Worm (Caenorhabditis elegans): ENCODE results near the gene C32B5.13.
"Not testable (repeated sequence)": the region's sequence is repeated elsewhere in the genome, so short reads cannot be mapped to it uniquely, and the experiment has no call there.

The C32B5.13 gene

DNA sequence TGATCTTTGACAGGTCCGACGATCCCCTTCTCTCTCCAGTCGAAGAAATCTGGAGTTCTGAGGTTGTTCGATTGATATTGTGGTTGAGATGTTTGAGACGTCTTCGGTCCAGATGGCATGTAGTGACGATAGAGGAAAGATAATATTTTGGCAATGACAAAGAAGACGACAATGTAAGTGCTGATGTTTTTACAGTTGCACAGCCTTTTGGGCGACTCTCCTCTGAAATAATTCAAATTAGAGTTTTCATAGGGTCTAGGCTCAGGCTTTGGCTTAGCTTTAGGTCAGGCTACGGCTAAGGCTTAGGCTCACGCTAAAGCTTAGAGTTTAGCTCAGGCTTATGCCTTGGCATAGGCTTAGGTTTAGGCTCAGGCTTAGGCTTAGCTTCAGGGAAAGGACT lies at the start of gene C32B5.13:
C32B5.13 (minus strand) TSS at position 101 of the 400 bp plus-strand sequence.
- no peak for TF ChIP-seq pqm-1 (tag; optimal IDR thresholded peaks at IDR 0.05)
- no peak for TF ChIP-seq skn-1 (tag; optimal IDR thresholded peaks at IDR 0.05)
- no peak for TF ChIP-seq efl-3 (GFP tag; optimal IDR thresholded peaks at IDR 0.05)
- no peak for TF ChIP-seq F16B12.6 (tag; optimal IDR thresholded peaks at IDR 0.05)
- no peak for TF ChIP-seq nhr-85 (tag)
- no peak for TF ChIP-seq zip-4 (GFP tag; optimal IDR thresholded peaks at IDR 0.05)
- TF ChIP-seq lin-35 (GFP tag; optimal IDR thresholded peaks at IDR 0.05) = no peak
- no peak for TF ChIP-seq grh-1 (GFP tag; IDR thresholded peaks at IDR 0.05)
- TF ChIP-seq jun-1 (tag; optimal IDR thresholded peaks at IDR 0.05) = no peak
- no peak for TF ChIP-seq dsc-1 (tag; optimal IDR thresholded peaks at IDR 0.05)
- no peak for TF ChIP-seq ets-5 (GFP tag; IDR thresholded peaks at IDR 0.05)
- no peak for TF ChIP-seq tbx-2 (tag; optimal IDR thresholded peaks at IDR 0.05)
- no peak for TF ChIP-seq fkh-10 (GFP tag; optimal IDR thresholded peaks at IDR 0.05)

DNA sequence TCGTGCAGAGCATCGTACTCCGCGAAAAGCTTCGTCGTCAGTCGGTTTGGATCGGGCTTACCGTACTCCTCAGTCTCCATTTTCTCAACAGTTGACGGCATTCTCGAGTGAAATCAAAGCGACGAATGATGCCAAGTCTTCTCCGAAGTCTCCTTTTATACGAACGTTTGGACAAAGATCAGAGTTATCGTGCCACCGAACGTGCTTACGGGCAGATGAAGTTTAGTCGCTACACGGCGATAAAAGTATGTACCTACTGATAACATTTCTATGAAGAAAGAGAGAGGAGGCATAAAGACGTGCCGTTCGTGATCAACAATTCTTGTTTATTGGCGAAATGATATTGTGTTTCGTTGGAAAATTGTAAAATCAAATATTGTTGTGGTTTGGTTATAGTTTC lies 44.5 kb upstream of the C32B5.13 start, which contains the start of gene F45D11.14:
F45D11.14 (minus strand) TSS at position 101 of the 400 bp plus-strand sequence.
- TF ChIP-seq sup-37 (GFP tag; optimal IDR thresholded peaks at IDR 0.05); pag-3 (tag; optimal IDR thresholded peaks at IDR 0.05; ENCODE audit: borderline replicate concordance, insufficient read depth); nhr-11 (tag; optimal IDR thresholded peaks at IDR 0.05): not testable (repeated sequence)

DNA sequence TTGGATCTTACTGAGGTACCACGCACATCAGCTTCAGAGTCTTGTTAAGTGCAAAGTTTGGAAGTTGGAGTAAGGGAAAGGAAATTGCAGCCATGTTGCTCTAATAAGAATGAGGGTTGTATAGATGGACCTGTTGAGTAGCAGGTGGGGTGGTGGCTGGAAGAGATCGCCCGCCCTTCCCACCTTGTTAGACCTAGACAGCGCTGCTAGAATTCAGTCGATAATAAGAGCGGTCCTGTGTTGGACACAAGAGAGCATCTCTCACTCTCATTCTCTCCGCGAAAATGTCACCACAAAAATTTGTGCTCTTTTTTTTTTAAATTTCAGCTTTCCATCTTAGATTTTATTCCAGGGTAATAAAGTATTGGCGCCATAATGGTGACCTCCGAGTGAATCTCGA lies 39.5 kb upstream of the C32B5.13 start, which contains the start of the genes fbxb-30 and F45D11.5:
fbxb-30 (minus strand) TSS at position 101 of the 400 bp plus-strand sequence.
F45D11.5 (plus strand) TSS at position 352 of the 400 bp plus-strand sequence.
- TF ChIP-seq fkh-4 (tag; optimal IDR thresholded peaks at IDR 0.05; ENCODE audit: borderline replicate concordance) (no peak), ztf-4 (tag; optimal IDR thresholded peaks at IDR 0.05) (no peak), ama-1 (optimal IDR thresholded peaks at IDR 0.05) (no peak), rnt-1 (tag; optimal IDR thresholded peaks at IDR 0.05) (no peak), nhr-47 (tag; optimal IDR thresholded peaks at IDR 0.05) (no peak)

DNA sequence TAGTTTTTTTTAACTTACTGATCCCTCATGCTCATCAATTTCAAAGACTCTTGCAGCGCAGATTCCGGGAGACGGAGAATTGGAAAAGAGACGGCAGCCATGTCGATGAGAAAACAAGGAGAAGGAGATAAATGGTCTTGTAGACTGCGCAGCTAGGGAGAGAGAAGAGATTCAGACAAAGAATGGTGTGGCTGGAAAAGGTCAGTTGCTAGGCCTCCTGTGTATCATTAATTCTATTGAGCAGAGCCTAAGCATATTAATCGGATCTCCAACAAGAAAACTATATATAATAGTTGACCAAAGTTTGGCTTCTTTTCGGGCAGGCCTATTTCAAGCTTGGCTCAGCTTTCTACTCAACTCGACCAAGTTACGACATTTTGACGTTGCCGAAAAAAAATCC lies 37.6 kb upstream of the C32B5.13 start, which contains the start of gene fbxb-29:
fbxb-29 (minus strand) TSS at position 101 of the 400 bp plus-strand sequence.
- TF ChIP-seq zip-4 (GFP tag; optimal IDR thresholded peaks at IDR 0.05) (no peak), fkh-8 (tag; optimal IDR thresholded peaks at IDR 0.05) (no peak), tlp-1 (tag; optimal IDR thresholded peaks at IDR 0.05) (no peak), C16A3.4 (tag; optimal IDR thresholded peaks at IDR 0.05) (no peak), nhr-19 (GFP tag; conservative IDR thresholded peaks at IDR 0.05) (no peak), pqm-1 (tag; optimal IDR thresholded peaks at IDR 0.05) (no peak), fos-1 (tag; optimal IDR thresholded peaks at IDR 0.05) (no peak), ceh-63 (GFP tag; optimal IDR thresholded peaks at IDR 0.05) (no peak), pax-3 (tag; optimal IDR thresholded peaks at IDR 0.05) (no peak), nhr-28 (tag; optimal IDR thresholded peaks at IDR 0.05) (no peak), aha-1 (tag; optimal IDR thresholded peaks at IDR 0.05) (no peak), ceh-8 (GFP tag; optimal IDR thresholded peaks at IDR 0.05) (no peak), nhr-90 (tag; optimal IDR thresholded peaks at IDR 0.05; ENCODE audit: poor library complexity) (no peak), elt-2 (tag; optimal IDR thresholded peaks at IDR 0.05) (no peak), swsn-7 (tag; optimal IDR thresholded peaks at IDR 0.05) (no peak), mep-1 (tag; optimal IDR thresholded peaks at IDR 0.05) (no peak), vab-15 (tag; optimal IDR thresholded peaks at IDR 0.05) (no peak), hpl-2 (GFP tag; optimal IDR thresholded peaks at IDR 0.05) (no peak), lin-13 (GFP tag; optimal IDR thresholded peaks at IDR 0.05) (no peak)

All from whole organism, L1 larva.